Worm (Caenorhabditis elegans) whole organism, L2 larva: ENCODE data around the gene F59E11.7.

ENCODE experiments used
- Y55F3AM.14 ChIP-seq: fragments of 200-800 bp; sonication (Bioruptor generic); optimal IDR thresholded peaks from 2 replicates; lab custom pipeline; 2018; ENCODE audit warnings: mild to moderate bottlenecking, missing genetic modification characterization, missing compliant biosample characterization
- alr-1 ChIP-seq: fragments of 150-350 bp; optimal IDR thresholded peaks from 2 replicates; lab custom pipeline; 2014; ENCODE audit warnings: missing biosample characterization, missing genetic modification characterization
- ama-1 ChIP-seq: fragments of 150-350 bp; optimal IDR thresholded peaks from 2 replicates; lab custom pipeline; 2018; ENCODE audit warnings: inconsistent platforms
- blmp-1 ChIP-seq: sonication (generic microtip); optimal IDR thresholded peaks from 2 replicates; lab custom pipeline; 2017; ENCODE audit warnings: missing genetic modification characterization, mild to moderate bottlenecking, missing compliant biosample characterization, antibody characterized with exemption, moderate library complexity; ENCODE audit not compliant: insufficient read depth
- dmd-4 ChIP-seq: sonication (generic microtip); optimal IDR thresholded peaks from 2 replicates; lab custom pipeline; 2017; ENCODE audit warnings: missing biosample characterization, missing genetic modification characterization
- elt-3 ChIP-seq: sonication (generic microtip); optimal IDR thresholded peaks from 2 replicates; lab custom pipeline; 2017; ENCODE audit warnings: missing biosample characterization, missing genetic modification characterization
- lin-39 ChIP-seq: fragments of 150-350 bp; optimal IDR thresholded peaks from 2 replicates; lab custom pipeline; 2014; ENCODE audit warnings: missing biosample characterization, missing genetic modification reagents, missing genetic modification characterization
- mdl-1 ChIP-seq, 2 experiments: fragments of 150-350 bp in 1 of 2; sonication (generic microtip) in 1 of 2; optimal IDR thresholded peaks; 2 replicates each; lab custom pipeline; 2017; ENCODE audit warnings: missing biosample characterization in 2 of 2, missing genetic modification characterization in 2 of 2
- nhr-10 ChIP-seq: sonication (generic microtip); optimal IDR thresholded peaks from 2 replicates; lab custom pipeline; 2017; ENCODE audit warnings: missing biosample characterization, missing genetic modification characterization
- nhr-77 ChIP-seq: fragments of 150-350 bp; optimal IDR thresholded peaks from 2 replicates; lab custom pipeline; 2014; ENCODE audit warnings: missing biosample characterization, missing genetic modification characterization
- sma-3 ChIP-seq: sonication (generic microtip); optimal IDR thresholded peaks from 2 replicates; lab custom pipeline; 2016; ENCODE audit warnings: missing genetic modification reagents, missing genetic modification characterization, missing compliant biosample characterization
- unc-55 ChIP-seq: fragments of 150-350 bp; sonication (generic microtip); optimal IDR thresholded peaks from 3 replicates; lab custom pipeline; 2014; ENCODE audit warnings: missing biosample characterization, missing genetic modification reagents, missing genetic modification characterization

DNA sequence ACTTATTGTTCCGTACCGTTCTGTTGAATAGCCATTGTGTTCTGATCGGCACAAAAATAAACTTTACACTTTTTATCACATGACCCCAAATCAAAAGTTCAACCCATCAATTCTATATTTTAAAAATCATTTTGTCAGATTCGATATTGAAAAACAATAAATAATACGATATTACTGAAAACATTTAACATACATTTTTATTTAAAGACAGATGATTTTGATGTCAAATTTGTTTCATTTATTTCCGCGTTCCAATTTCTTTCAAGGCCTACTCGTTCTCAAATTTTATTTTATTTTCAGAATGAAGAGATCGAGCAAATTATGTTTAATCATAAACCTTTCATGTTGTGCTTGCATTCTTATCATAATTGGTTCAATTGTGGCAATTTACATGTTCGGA is 4.8 kb downstream of the F59E11.7 start, which contains the start of gene F59E11.5:
- TF ChIP-seq nhr-10 (tag; lab: Kevin White, UChicago) (no peak), unc-55 (GFP tag; lab: Kevin White, UChicago) (no peak), nhr-77 (no peak), ama-1 (lab: Kevin White, UChicago) (no peak), blmp-1 (no peak), Y55F3AM.14 (no peak), dmd-4 (no peak), lin-39 (tag; lab: Kevin White, UChicago) (no peak), sma-3 (no peak), alr-1 (tag; lab: Kevin White, UChicago) (no peak), elt-3 (no peak), mdl-1 (tag; optimal IDR thresholded peaks at IDR 0.05; lab: Kevin White, UChicago) (no peak)
